Worm (Caenorhabditis elegans) whole organism, L3 larva: Measurements from ENCODE around the gene nhr-60.

Experiments used
- R02D3.7 ChIP-seq: fragments of 150-350 bp; optimal IDR thresholded peaks from 2 replicates; lab custom pipeline; 2014; ENCODE audit warnings: missing biosample characterization, missing genetic modification characterization
- ZK546.5 ChIP-seq: sonication (generic microtip); optimal IDR thresholded peaks from 2 replicates; lab custom pipeline; 2017; ENCODE audit warnings: missing biosample characterization, missing genetic modification characterization
- aly-2 ChIP-seq: fragments of 150-350 bp; optimal IDR thresholded peaks from 2 replicates; lab custom pipeline; 2014; ENCODE audit warnings: missing biosample characterization, missing genetic modification characterization
- ama-1 ChIP-seq: fragments of 150-350 bp; optimal IDR thresholded peaks from 2 replicates; lab custom pipeline; 2018
- ceh-16 ChIP-seq: sonication (generic microtip); optimal IDR thresholded peaks from 2 replicates; lab custom pipeline; 2017; ENCODE audit warnings: missing biosample characterization, missing genetic modification characterization
- ceh-28 ChIP-seq: fragments of 150-350 bp; optimal IDR thresholded peaks from 2 replicates; lab custom pipeline; 2014; ENCODE audit warnings: missing biosample characterization, missing genetic modification reagents, missing genetic modification characterization
- ceh-82 ChIP-seq: fragments of 150-350 bp; optimal IDR thresholded peaks from 2 replicates; lab custom pipeline; 2014; ENCODE audit warnings: missing biosample characterization, missing genetic modification characterization
- ceh-9 ChIP-seq: sonication (generic microtip); optimal IDR thresholded peaks from 2 replicates; lab custom pipeline; 2018; ENCODE audit warnings: missing biosample characterization, missing genetic modification characterization
- daf-12 ChIP-seq: fragments of 150-350 bp; optimal IDR thresholded peaks from 2 replicates; lab custom pipeline; 2014; ENCODE audit warnings: missing biosample characterization, missing genetic modification reagents, missing genetic modification characterization
- egl-27 ChIP-seq: sonication (generic microtip); optimal IDR thresholded peaks from 4 replicates; lab custom pipeline; 2017; ENCODE audit warnings: missing biosample characterization, missing genetic modification reagents, missing genetic modification characterization
- elt-1 ChIP-seq: fragments of 150-350 bp; optimal IDR thresholded peaks from 2 replicates; lab custom pipeline; 2014; ENCODE audit warnings: missing biosample characterization, missing genetic modification characterization
- elt-2 ChIP-seq: sonication (generic microtip); optimal IDR thresholded peaks from 2 replicates; lab custom pipeline; 2016; ENCODE audit warnings: missing genetic modification reagents, mild to moderate bottlenecking, missing genetic modification characterization, missing compliant biosample characterization
- elt-3 ChIP-seq, 3 experiments: fragments of 150-350 bp in 1 of 3; sonication (generic microtip) in 2 of 3; optimal IDR thresholded peaks; 2 replicates in 2 of 3; 4 replicates in 1 of 3; lab custom pipeline; 2014 to 2017; ENCODE audit warnings: missing biosample characterization in 3 of 3, missing genetic modification characterization in 3 of 3
- eor-1 ChIP-seq, 2 experiments: fragments of 150-350 bp; optimal IDR thresholded peaks; 2 replicates each; lab custom pipeline; 2014 to 2018; ENCODE audit warnings: missing biosample characterization in 2 of 2, missing genetic modification characterization in 2 of 2
- fkh-10 ChIP-seq: sonication (generic microtip); optimal IDR thresholded peaks from 2 replicates; lab custom pipeline; 2017; ENCODE audit warnings: missing biosample characterization, missing genetic modification reagents, missing genetic modification characterization
- fkh-2 ChIP-seq: fragments of 150-350 bp; optimal IDR thresholded peaks from 2 replicates; lab custom pipeline; 2014; ENCODE audit warnings: missing biosample characterization, missing genetic modification reagents, missing genetic modification characterization
- hmg-11 ChIP-seq: sonication (generic microtip); optimal IDR thresholded peaks from 2 replicates; lab custom pipeline; 2016; ENCODE audit warnings: missing genetic modification characterization, missing compliant biosample characterization
- jun-1 ChIP-seq: fragments of 150-350 bp; optimal IDR thresholded peaks from 2 replicates; lab custom pipeline; 2014; ENCODE audit warnings: missing biosample characterization, missing genetic modification reagents, missing genetic modification characterization
- lin-15B ChIP-seq: fragments of 150-350 bp; optimal IDR thresholded peaks from 2 replicates; lab custom pipeline; 2014; ENCODE audit warnings: missing biosample characterization, missing genetic modification characterization
- lin-39 ChIP-seq: fragments of 150-350 bp; optimal IDR thresholded peaks from 2 replicates; lab custom pipeline; 2018; ENCODE audit warnings: missing biosample characterization, missing genetic modification reagents, missing genetic modification characterization
- lsy-12 ChIP-seq: sonication (generic microtip); optimal IDR thresholded peaks from 2 replicates; lab custom pipeline; 2016; ENCODE audit warnings: mild to moderate bottlenecking, missing genetic modification characterization, missing compliant biosample characterization
- mml-1 ChIP-seq: fragments of 150-350 bp; sonication (generic microtip); optimal IDR thresholded peaks from 3 replicates; lab custom pipeline; 2014; ENCODE audit warnings: missing biosample characterization, missing genetic modification characterization
- nhr-11 ChIP-seq: fragments of 150-350 bp; optimal IDR thresholded peaks from 2 replicates; lab custom pipeline; 2014; ENCODE audit warnings: missing biosample characterization, missing genetic modification characterization
- nhr-23 ChIP-seq: fragments of 150-350 bp; optimal IDR thresholded peaks from 2 replicates; lab custom pipeline; 2014; ENCODE audit warnings: missing biosample characterization, missing genetic modification reagents, missing genetic modification characterization
- nhr-237 ChIP-seq: fragments of 150-350 bp; optimal IDR thresholded peaks from 2 replicates; lab custom pipeline; 2014; ENCODE audit warnings: missing biosample characterization, missing genetic modification characterization
- nhr-25 ChIP-seq: sonication (generic microtip); optimal IDR thresholded peaks from 2 replicates; lab custom pipeline; 2017; ENCODE audit warnings: missing biosample characterization, missing genetic modification characterization
- nhr-28 ChIP-seq: fragments of 150-350 bp; optimal IDR thresholded peaks from 2 replicates; lab custom pipeline; 2014; ENCODE audit warnings: missing biosample characterization, missing genetic modification characterization
- nhr-67 ChIP-seq: fragments of 150-350 bp; optimal IDR thresholded peaks from 2 replicates; lab custom pipeline; 2014; ENCODE audit warnings: missing biosample characterization, missing genetic modification characterization
- nhr-77 ChIP-seq: fragments of 150-350 bp; optimal IDR thresholded peaks from 2 replicates; lab custom pipeline; 2014; ENCODE audit warnings: missing biosample characterization, missing genetic modification characterization
- pha-4 ChIP-seq: fragments of 150-350 bp; optimal IDR thresholded peaks from 2 replicates; lab custom pipeline; 2014; ENCODE audit warnings: missing biosample characterization, missing genetic modification reagents, missing genetic modification characterization
- pqm-1 ChIP-seq: fragments of 150-350 bp; optimal IDR thresholded peaks from 2 replicates; lab custom pipeline; 2017; ENCODE audit warnings: missing biosample characterization, missing genetic modification characterization, inconsistent platforms
- skn-1 ChIP-seq: fragments of 150-350 bp; optimal IDR thresholded peaks from 2 replicates; lab custom pipeline; 2014; ENCODE audit warnings: missing biosample characterization, missing genetic modification characterization
- snpc-4 ChIP-seq: fragments of 150-350 bp; optimal IDR thresholded peaks from 2 replicates; lab custom pipeline; 2014; ENCODE audit warnings: missing biosample characterization, missing genetic modification characterization
- tbx-2 ChIP-seq: sonication (generic microtip); optimal IDR thresholded peaks from 2 replicates; lab custom pipeline; 2016; ENCODE audit warnings: mild to moderate bottlenecking, missing genetic modification characterization, missing compliant biosample characterization
- unc-39 ChIP-seq: sonication (generic microtip); optimal IDR thresholded peaks from 4 replicates; lab custom pipeline; 2017; ENCODE audit warnings: missing biosample characterization, missing genetic modification characterization
- zag-1 ChIP-seq: fragments of 150-350 bp; optimal IDR thresholded peaks from 2 replicates; lab custom pipeline; 2014; ENCODE audit warnings: missing biosample characterization, missing genetic modification characterization
- ztf-11 ChIP-seq: fragments of 150-350 bp; optimal IDR thresholded peaks from 2 replicates; lab custom pipeline; 2014; ENCODE audit warnings: missing biosample characterization, missing genetic modification characterization
- ztf-4 ChIP-seq: fragments of 150-350 bp; optimal IDR thresholded peaks from 2 replicates; lab custom pipeline; 2014; ENCODE audit warnings: missing biosample characterization, missing genetic modification characterization

nhr-60 gene

ce11 chrV:15796087-15796486 lies 23.0 kb upstream of the nhr-60 start, which contains the start of gene nhr-223:
Gene nhr-223, plus strand, starts transcription at chrV:15796387.
- no peak for TF ChIP-seq lsy-12
- no peak for TF ChIP-seq aly-2
- TF ChIP-seq, all 47 proteins: peak for 0

ce11 chrV:15793270-15793669 lies 20.2 kb upstream of the nhr-60 start, which contains the start of gene T26E4.7:
Gene T26E4.7, plus strand, starts transcription at chrV:15793570.
- TF ChIP-seq snpc-4 (tag; lab: Kevin White, UChicago) (no peak), nhr-77 (tag; lab: Kevin White, UChicago) (no peak), nhr-25 (no peak), mml-1 (tag; lab: Kevin White, UChicago) (no peak), ceh-9 (no peak)

ce11 chrV:15792409-15792808 lies 19.4 kb upstream of the nhr-60 start, which contains the start of gene T26E4.4:
Gene T26E4.4, minus strand, starts transcription at chrV:15792509.
- TF ChIP-seq elt-1 (no peak), skn-1 (no peak), pha-4 (tag; lab: Kevin White, UChicago) (no peak), hmg-11 (no peak), ceh-82 (no peak), daf-12 (tag; lab: Kevin White, UChicago) (no peak), zag-1 (no peak), jun-1 (tag; lab: Kevin White, UChicago) (no peak), ceh-16 (tag; lab: Kevin White, UChicago) (no peak), egl-27 (tag; lab: Kevin White, UChicago) (no peak), lsy-12 (no peak), pqm-1 (tag; lab: Kevin White, UChicago) (no peak), tbx-2 (no peak), ztf-11 (tag; lab: Kevin White, UChicago) (no peak), ceh-28 (tag; lab: Kevin White, UChicago) (no peak)

ce11 chrV:15782494-15782893 lies 9.5 kb upstream of the nhr-60 start, which contains the start of gene T26E4.3:
Gene T26E4.3, plus strand, starts transcription at chrV:15782794.
- TF ChIP-seq nhr-11 (tag; lab: Kevin White, UChicago) (no peak), elt-3 (tag; optimal IDR thresholded peaks at IDR 0.05; lab: Kevin White, UChicago) (no peak), hmg-11 (no peak), nhr-77 (tag; lab: Kevin White, UChicago) (no peak), egl-27 (tag; lab: Kevin White, UChicago) (no peak), ama-1 (lab: Kevin White, UChicago) (no peak), eor-1 (tag; optimal IDR thresholded peaks at IDR 0.05; lab: Kevin White, UChicago) (no peak), nhr-67 (tag; lab: Kevin White, UChicago) (no peak), skn-1 (no peak), fkh-2 (tag; lab: Kevin White, UChicago) (no peak), ceh-9 (no peak), nhr-28 (no peak), lsy-12 (no peak)
- TF ChIP-seq, all 47 proteins: peak for 0

- no peak for TF ChIP-seq eor-1 (tag; optimal IDR thresholded peaks at IDR 0.05; lab: Kevin White, UChicago)
- TF ChIP-seq R02D3.7 (tag; lab: Kevin White, UChicago), result no peak
- TF ChIP-seq ceh-28 (tag; lab: Kevin White, UChicago), result no peak
- no peak for TF ChIP-seq lin-39 (tag; lab: Kevin White, UChicago)
- TF ChIP-seq ztf-11 (tag; lab: Kevin White, UChicago), result no peak
- TF ChIP-seq fkh-10 (GFP tag; lab: Kevin White, UChicago), result no peak
- no peak for TF ChIP-seq nhr-23
- no peak for TF ChIP-seq ztf-4 (tag; lab: Kevin White, UChicago)
- no peak for TF ChIP-seq mml-1 (tag; lab: Kevin White, UChicago)
- no peak for TF ChIP-seq unc-39 (tag; lab: Kevin White, UChicago)
- TF ChIP-seq egl-27 (tag; lab: Kevin White, UChicago), result no peak
- TF ChIP-seq snpc-4 (tag; lab: Kevin White, UChicago), result no peak
- TF ChIP-seq elt-2, result no peak
- no peak for TF ChIP-seq tbx-2
- no peak for TF ChIP-seq ZK546.5
- TF ChIP-seq nhr-237 (tag; lab: Kevin White, UChicago), result no peak
- no peak for TF ChIP-seq lin-15B (tag; lab: Kevin White, UChicago)
- TF ChIP-seq lsy-12, result no peak
Observed at ce11 chrV:15781086-15781485, 8.0 kb upstream of the nhr-60 start, which contains the start of gene T26E4.2. Gene T26E4.2, plus strand, starts transcription at chrV:15781386.
